Fruit fly (Drosophila melanogaster): ENCODE results near the gene CG42393.

The CG42393 gene

DNA sequence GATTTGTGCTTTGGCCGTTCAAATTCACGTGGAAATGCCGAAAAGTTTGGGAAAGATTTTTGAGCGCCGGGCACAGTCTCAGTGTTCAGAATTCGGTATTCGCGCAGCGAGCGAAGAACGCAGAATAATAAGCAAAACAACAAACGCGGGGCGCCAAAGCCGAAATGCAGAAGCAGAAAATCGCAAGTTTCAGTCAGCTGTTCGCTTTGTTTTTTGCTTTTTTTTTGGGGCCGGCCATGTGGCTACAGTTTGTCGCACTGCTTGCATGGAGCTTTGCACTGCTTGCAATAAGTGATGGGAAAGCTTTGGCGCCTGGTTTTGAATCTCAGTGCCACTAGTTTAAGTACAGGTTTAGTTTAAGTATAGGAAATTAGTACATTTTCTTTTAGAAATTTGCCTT lies 16.6 kb upstream of the CG42393 start:
- no peak for TF ChIP-seq Smox (GFP tag; optimal IDR thresholded peaks at IDR 0.05)
- TF ChIP-seq Hr4 (GFP tag; optimal IDR thresholded peaks at IDR 0.05), result no peak
- no peak for TF ChIP-seq CG11762 (GFP tag; optimal IDR thresholded peaks at IDR 0.05; ENCODE audit: insufficient read depth)
- TF ChIP-seq svp (GFP tag), result no peak
- no peak for TF ChIP-seq CG3919 (GFP tag; optimal IDR thresholded peaks at IDR 0.05)
- TF ChIP-seq Lpt (GFP tag; optimal IDR thresholded peaks at IDR 0.05), result no peak
- TF ChIP-seq pdm3 (GFP tag; optimal IDR thresholded peaks at IDR 0.05), result no peak
- TF ChIP-seq Eip78C (GFP tag), result no peak
- no peak for TF ChIP-seq CG31627 (GFP tag; optimal IDR thresholded peaks at IDR 0.05)
- no peak for TF ChIP-seq Hr39 (GFP tag; optimal IDR thresholded peaks at IDR 0.05)
- TF ChIP-seq Blimp-1 (GFP tag; optimal IDR thresholded peaks at IDR 0.05), result no peak
- TF ChIP-seq CG6163 (GFP tag; IDR thresholded peaks at IDR 0.05), result peak; percentile 74; the same call in 2 of the 3 replicates
- TF ChIP-seq CG8632 (GFP tag; optimal IDR thresholded peaks at IDR 0.05), result no peak
- no peak for TF ChIP-seq fkh (GFP tag; optimal IDR thresholded peaks at IDR 0.05)
- TF ChIP-seq CG32006 (GFP tag; optimal IDR thresholded peaks at IDR 0.05), result peak; percentile 2
- no peak for TF ChIP-seq CG34406 (GFP tag; optimal IDR thresholded peaks at IDR 0.05)
- TF ChIP-seq CG11294 (GFP tag; IDR thresholded peaks at IDR 0.05), result peak; percentile 7; the same call in 1 of the 2 replicates
- no peak for TF ChIP-seq Gug (GFP tag; IDR thresholded peaks at IDR 0.05)
- no peak for TF ChIP-seq CG6808 (GFP tag; optimal IDR thresholded peaks at IDR 0.05)
- TF ChIP-seq cyc (GFP tag; optimal IDR thresholded peaks at IDR 0.05), result no peak
- TF ChIP-seq fd59A (GFP tag; optimal IDR thresholded peaks at IDR 0.05), result no peak
- no peak for TF ChIP-seq CG8319 (GFP tag; optimal IDR thresholded peaks at IDR 0.05)
- TF ChIP-seq CG10631 (GFP tag; optimal IDR thresholded peaks at IDR 0.05), result no peak
- TF ChIP-seq CG7368 (GFP tag; optimal IDR thresholded peaks at IDR 0.05), result no peak
- TF ChIP-seq CG9139 (GFP tag; optimal IDR thresholded peaks at IDR 0.05), result no peak
- no peak for TF ChIP-seq Hr38 (GFP tag; optimal IDR thresholded peaks at IDR 0.05)
- no peak for TF ChIP-seq topi (GFP tag; optimal IDR thresholded peaks at IDR 0.05)
- TF ChIP-seq CG4318 (GFP tag; optimal IDR thresholded peaks at IDR 0.05), result no peak
- TF ChIP-seq CG3032 (tag; optimal IDR thresholded peaks at IDR 0.05), result no peak
- peak; percentile 74 for TF ChIP-seq CG6854 (GFP tag; optimal IDR thresholded peaks at IDR 0.05)
- peak; percentile 41 for TF ChIP-seq vri (GFP tag; optimal IDR thresholded peaks at IDR 0.05)
- TF ChIP-seq CG16779 (tag; optimal IDR thresholded peaks at IDR 0.05), result no peak
- peak; percentile 33 for TF ChIP-seq net (GFP tag; optimal IDR thresholded peaks at IDR 0.05)
- TF ChIP-seq OdsH (GFP tag; optimal IDR thresholded peaks at IDR 0.05), result no peak
- no peak for TF ChIP-seq dsx (GFP tag; optimal IDR thresholded peaks at IDR 0.05; ENCODE audit: poor library complexity, severe bottlenecking)
- peak; percentile 2 for TF ChIP-seq Sox14 (GFP tag; optimal IDR thresholded peaks at IDR 0.05)
- no peak for TF ChIP-seq fd85E (GFP tag; optimal IDR thresholded peaks at IDR 0.05)
- TF ChIP-seq esn (GFP tag; optimal IDR thresholded peaks at IDR 0.05), result peak; percentile 8
- TF ChIP-seq spab (GFP tag; optimal IDR thresholded peaks at IDR 0.05), result no peak
- TF ChIP-seq CG6276 (GFP tag; optimal IDR thresholded peaks at IDR 0.05), result no peak
- TF ChIP-seq CG11902 (GFP tag; optimal IDR thresholded peaks at IDR 0.05), result no peak
- peak; percentile 78 for TF ChIP-seq eg (GFP tag; IDR thresholded peaks at IDR 0.05)
- no peak for TF ChIP-seq Ets21C (GFP tag; optimal IDR thresholded peaks at IDR 0.05)
- TF ChIP-seq CG8119 (GFP tag; IDR thresholded peaks at IDR 0.05), result peak; percentile 52; the same call in 2 of the 3 replicates
- TF ChIP-seq Sox102F (GFP tag; optimal IDR thresholded peaks at IDR 0.05), result no peak
- no peak for TF ChIP-seq acj6 (GFP tag; optimal IDR thresholded peaks at IDR 0.05)

Data from whole organism, prepupa.